Worm (Caenorhabditis elegans) whole organism, late embryonic: ENCODE results near the gene spo-11.

Experiments used
- C08G9.2 ChIP-seq: sonication (generic microtip); optimal IDR thresholded peaks from 2 replicates; lab custom pipeline; 2016; ENCODE audit warnings: mild to moderate bottlenecking, missing genetic modification characterization, moderate library complexity, missing compliant biosample characterization
- dmd-4 ChIP-seq: sonication (generic microtip); optimal IDR thresholded peaks from 2 replicates; lab custom pipeline; 2016; ENCODE audit warnings: borderline replicate concordance, missing genetic modification characterization, missing compliant biosample characterization
- fkh-10 ChIP-seq: fragments of 150-350 bp; optimal IDR thresholded peaks from 2 replicates; lab custom pipeline; 2014; ENCODE audit warnings: missing biosample characterization, missing genetic modification reagents, missing genetic modification characterization
- lim-6 ChIP-seq: sonication (generic microtip); optimal IDR thresholded peaks from 2 replicates; lab custom pipeline; 2016; ENCODE audit warnings: missing genetic modification characterization, missing compliant biosample characterization

DNA sequence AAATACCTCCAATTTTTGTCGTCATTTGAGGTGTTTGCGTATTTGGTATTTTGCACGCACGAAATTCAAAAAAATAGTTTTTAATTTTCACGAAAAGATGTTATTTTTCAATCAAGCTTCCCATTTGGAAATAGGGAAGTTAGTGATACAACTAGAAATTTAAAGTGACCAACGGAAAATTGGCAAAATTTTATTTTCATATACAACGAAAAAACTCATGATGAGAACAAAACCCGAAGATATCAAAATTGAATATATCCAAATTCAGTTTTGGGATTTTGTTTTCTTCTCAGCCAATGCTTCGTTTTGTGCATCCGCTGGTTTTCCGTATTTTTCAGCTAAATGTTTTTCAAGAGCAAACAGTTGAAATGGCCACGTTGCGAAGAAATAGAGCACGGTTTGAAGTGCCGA, 21.3 kb upstream of the spo-11 start:
- TF ChIP-seq lim-6 (tag; lab: Kevin White, UChicago) (no peak), fkh-10 (GFP tag; lab: Kevin White, UChicago) (no peak), dmd-4 (tag; lab: Kevin White, UChicago) (no peak), C08G9.2 (tag; lab: Kevin White, UChicago) (no peak)
